Worm (Caenorhabditis elegans) whole organism, L2 larva: ENCODE results near the gene pqn-53.

ENCODE experiments used
- ceh-82 ChIP-seq: fragments of 150-350 bp; optimal IDR thresholded peaks from 2 replicates; lab custom pipeline; 2014; ENCODE audit warnings: missing biosample characterization, missing genetic modification characterization
- nhr-25 ChIP-seq: fragments of 150-350 bp; sonication (generic microtip); optimal IDR thresholded peaks from 3 replicates; lab custom pipeline; 2014; ENCODE audit warnings: missing biosample characterization, missing genetic modification characterization
- ztf-11 ChIP-seq: sonication (generic microtip); optimal IDR thresholded peaks from 2 replicates; lab custom pipeline; 2017; ENCODE audit warnings: missing biosample characterization, missing genetic modification characterization

DNA sequence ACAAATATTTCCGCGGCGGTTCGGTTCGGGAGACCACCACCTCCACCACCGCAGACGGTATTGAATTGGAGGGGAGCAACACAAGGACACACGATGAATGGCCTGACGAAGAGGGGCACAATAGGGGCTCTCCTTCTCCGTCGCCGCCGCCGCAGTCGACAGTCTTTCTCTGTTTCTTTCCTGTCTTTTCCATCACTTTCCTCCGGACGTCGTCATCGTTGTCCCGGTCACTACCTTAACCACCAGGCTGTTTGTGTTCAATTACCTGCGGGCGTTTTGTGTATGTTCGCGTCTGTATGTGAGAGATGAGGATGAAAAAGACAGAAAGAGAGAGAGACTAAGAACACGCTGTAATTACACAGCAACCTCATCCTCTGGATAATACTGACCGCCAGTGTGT is 25.4 kb downstream of the pqn-53 start:
- no peak for TF ChIP-seq ztf-11 (tag; lab: Kevin White, UChicago)
- no peak for TF ChIP-seq ceh-82
- TF ChIP-seq nhr-25, result peak; percentile 24
